Fruit fly (Drosophila melanogaster) whole organism, embryonic: ENCODE data around the gene CG10116.

Experiments used
- B-H1 ChIP-seq: fragments of 200-800 bp; sonication (Bioruptor generic); IDR thresholded peaks from 3 replicates; pipeline ENCODE4 v1.3.6; 2022; ENCODE audit warnings: missing biosample characterization, missing genetic modification characterization
- CG11456 ChIP-seq: fragments of 200-800 bp; sonication (Bioruptor generic); IDR thresholded peaks from 3 replicates; pipeline ENCODE4 v1.3.6; 2022; ENCODE audit warnings: missing biosample characterization, missing genetic modification characterization
- CG1603 ChIP-seq: fragments of 200-800 bp; sonication (Bioruptor generic); optimal IDR thresholded peaks from 2 replicates; lab custom pipeline; 2019; ENCODE audit warnings: missing biosample characterization, mild to moderate bottlenecking, missing genetic modification characterization, moderate library complexity
- CG17359 ChIP-seq: fragments of 200-800 bp; sonication (Bioruptor generic); optimal IDR thresholded peaks from 3 replicates; lab custom pipeline; 2018; ENCODE audit warnings: missing biosample characterization, mild to moderate bottlenecking, missing genetic modification characterization, moderate library complexity
- CG2889 ChIP-seq: fragments of 200-800 bp; sonication (Bioruptor generic); IDR thresholded peaks from 3 replicates; pipeline ENCODE4 v1.3.6; 2022; ENCODE audit warnings: missing biosample characterization, missing genetic modification characterization
- CG30431 ChIP-seq: fragments of 200-800 bp; sonication (Bioruptor generic); optimal IDR thresholded peaks from 2 replicates; lab custom pipeline; 2017; ENCODE audit warnings: missing biosample characterization, missing genetic modification characterization
- CG31365 ChIP-seq: fragments of 200-800 bp; sonication (Bioruptor generic); optimal IDR thresholded peaks from 2 replicates; lab custom pipeline; 2018; ENCODE audit warnings: missing biosample characterization, mild to moderate bottlenecking, missing genetic modification characterization
- CG31388 ChIP-seq: fragments of 200-800 bp; sonication (Bioruptor generic); optimal IDR thresholded peaks from 2 replicates; lab custom pipeline; 2016; ENCODE audit warnings: missing biosample characterization, missing genetic modification characterization
- CG4404 ChIP-seq: fragments of 200-800 bp; sonication (Bioruptor generic); IDR thresholded peaks from 2 replicates; pipeline ENCODE4 v1.3.6; 2022; ENCODE audit warnings: missing biosample characterization, missing genetic modification characterization
- CG7745 ChIP-seq: fragments of 200-800 bp; sonication (Bioruptor generic); optimal IDR thresholded peaks from 2 replicates; lab custom pipeline; 2018; ENCODE audit warnings: missing biosample characterization, mild to moderate bottlenecking, missing genetic modification characterization, moderate library complexity
- CG7786 ChIP-seq: fragments of 200-800 bp; sonication (Bioruptor generic); optimal IDR thresholded peaks from 2 replicates; lab custom pipeline; 2016; ENCODE audit warnings: missing biosample characterization, missing genetic modification characterization
- CG8290 ChIP-seq, 3 experiments: fragments of 200-800 bp; sonication (Bioruptor generic); optimal IDR thresholded peaks; 2 replicates each; lab custom pipeline; 2016 to 2019; ENCODE audit warnings: missing biosample characterization in 3 of 3, missing genetic modification characterization in 3 of 3, mild to moderate bottlenecking in 2 of 3, moderate library complexity in 1 of 3
- CG9215 ChIP-seq: fragments of 200-800 bp; sonication (Bioruptor generic); IDR thresholded peaks from 2 replicates; pipeline ENCODE4 v1.3.6; 2022; ENCODE audit warnings: missing biosample characterization, missing genetic modification characterization
- CTCF ChIP-seq: fragments of 200-800 bp; sonication (Bioruptor generic); optimal IDR thresholded peaks from 2 replicates; lab custom pipeline; 2017; ENCODE audit warnings: missing biosample characterization, mild to moderate bottlenecking, missing genetic modification characterization, moderate library complexity
- Dip2 ChIP-seq: fragments of 200-800 bp; sonication (Bioruptor generic); IDR thresholded peaks from 2 replicates; pipeline ENCODE4 v1.3.6; 2022; ENCODE audit warnings: missing biosample characterization, missing genetic modification characterization
- Dref ChIP-seq: fragments of 200-800 bp; sonication (Bioruptor generic); IDR thresholded peaks from 2 replicates; pipeline ENCODE4 v1.3.6; 2022; ENCODE audit warnings: missing biosample characterization, missing genetic modification characterization
- HHEX ChIP-seq: fragments of 200-800 bp; sonication (Bioruptor generic); optimal IDR thresholded peaks from 3 replicates; lab custom pipeline; 2017; ENCODE audit warnings: missing biosample characterization, mild to moderate bottlenecking, missing genetic modification characterization, missing genetic modification reagents
- HmgZ ChIP-seq: fragments of 200-800 bp; sonication (Bioruptor generic); optimal IDR thresholded peaks from 2 replicates; lab custom pipeline; 2018; ENCODE audit warnings: missing biosample characterization, mild to moderate bottlenecking, missing genetic modification characterization
- Hr51 ChIP-seq, 2 experiments: fragments of 200-800 bp; sonication (Bioruptor generic); optimal IDR thresholded peaks; 2 replicates in 1 of 2; 3 replicates in 1 of 2; lab custom pipeline; 2016 to 2018; ENCODE audit warnings: missing biosample characterization in 2 of 2, missing genetic modification characterization in 2 of 2, mild to moderate bottlenecking in 1 of 2, moderate library complexity in 1 of 2
- Neu2 ChIP-seq: fragments of 200-800 bp; sonication (Bioruptor generic); optimal IDR thresholded peaks from 3 replicates; lab custom pipeline; 2016; ENCODE audit warnings: missing biosample characterization, missing genetic modification characterization, borderline replicate concordance
- Nf-YC ChIP-seq: fragments of 200-800 bp; optimal IDR thresholded peaks from 3 replicates; lab custom pipeline; 2019; ENCODE audit warnings: missing biosample characterization, mild to moderate bottlenecking, missing genetic modification characterization, moderate library complexity
- Spps ChIP-seq: fragments of 200-800 bp; sonication (Bioruptor generic); optimal IDR thresholded peaks from 2 replicates; lab custom pipeline; 2018; ENCODE audit warnings: missing biosample characterization, mild to moderate bottlenecking, missing genetic modification characterization
- Trl ChIP-seq, 3 experiments: fragments of >200 bp in 2 of 3; fragments of 200-800 bp in 1 of 3; sonication (Bioruptor generic) in 1 of 3; optimal IDR thresholded peaks; 2 replicates in 1 of 3; 3 replicates in 2 of 3; lab custom pipeline; 2016 to 2017; ENCODE audit warnings: missing biosample characterization in 1 of 3, missing genetic modification characterization in 1 of 3
- az2 ChIP-seq: fragments of 200-800 bp; sonication (Bioruptor generic); optimal IDR thresholded peaks from 3 replicates; lab custom pipeline; 2016; ENCODE audit warnings: missing biosample characterization, missing genetic modification characterization
- bbx ChIP-seq: fragments of 200-800 bp; sonication (Bioruptor generic); IDR thresholded peaks from 2 replicates; pipeline ENCODE4 v1.3.6; 2022; ENCODE audit warnings: missing biosample characterization, missing genetic modification characterization; ENCODE audit not compliant: partially characterized antibody
- cg ChIP-seq: fragments of 200-800 bp; sonication (Bioruptor generic); optimal IDR thresholded peaks from 3 replicates; lab custom pipeline; 2019; ENCODE audit warnings: missing biosample characterization, mild to moderate bottlenecking, missing genetic modification characterization, moderate library complexity
- eyg ChIP-seq: fragments of 200-800 bp; sonication (Bioruptor generic); optimal IDR thresholded peaks from 3 replicates; lab custom pipeline; 2016; ENCODE audit warnings: missing biosample characterization, missing genetic modification characterization
- fd3F ChIP-seq: fragments of 200-800 bp; sonication (Bioruptor generic); optimal IDR thresholded peaks from 2 replicates; lab custom pipeline; 2018; ENCODE audit warnings: missing biosample characterization, mild to moderate bottlenecking, missing genetic modification characterization, moderate library complexity
- gfzf ChIP-seq: fragments of 200-800 bp; sonication (Bioruptor generic); optimal IDR thresholded peaks from 2 replicates; lab custom pipeline; 2016; ENCODE audit warnings: missing biosample characterization, mild to moderate bottlenecking, missing genetic modification characterization, moderate library complexity
- hkb ChIP-seq, 2 experiments: fragments of 200-800 bp in 1 of 2; fragments of >200 bp in 1 of 2; sonication (Bioruptor generic) in 1 of 2; IDR thresholded peaks in 1 of 2; optimal IDR thresholded peaks in 1 of 2; 2 replicates each; pipeline versions ENCODE4 v1.3.6 to Lab custom; 2017 to 2022; ENCODE audit warnings: missing biosample characterization in 1 of 2, missing genetic modification characterization in 1 of 2
- lab ChIP-seq: fragments of 200-800 bp; sonication (Bioruptor generic); optimal IDR thresholded peaks from 3 replicates; lab custom pipeline; 2017; ENCODE audit warnings: missing biosample characterization, missing genetic modification characterization, mild to moderate bottlenecking, moderate library complexity, missing genetic modification reagents
- mam ChIP-seq: fragments of 200-800 bp; sonication (Bioruptor generic); optimal IDR thresholded peaks from 3 replicates; lab custom pipeline; 2016; ENCODE audit warnings: missing biosample characterization, missing genetic modification characterization
- mirr ChIP-seq: fragments of 200-800 bp; sonication (Bioruptor generic); optimal IDR thresholded peaks from 3 replicates; lab custom pipeline; 2018; ENCODE audit warnings: missing biosample characterization, mild to moderate bottlenecking, missing genetic modification characterization
- nmo ChIP-seq: fragments of 200-800 bp; sonication (Bioruptor generic); optimal IDR thresholded peaks from 2 replicates; lab custom pipeline; 2018; ENCODE audit warnings: missing biosample characterization, mild to moderate bottlenecking, missing genetic modification characterization, moderate library complexity
- oc ChIP-seq: fragments of 200-800 bp; sonication (Bioruptor generic); optimal IDR thresholded peaks from 2 replicates; lab custom pipeline; 2018; ENCODE audit warnings: missing biosample characterization, mild to moderate bottlenecking, missing genetic modification characterization, moderate library complexity
- org-1 ChIP-seq: fragments of 200-800 bp; sonication (Bioruptor generic); optimal IDR thresholded peaks from 2 replicates; lab custom pipeline; 2017; ENCODE audit warnings: missing biosample characterization, missing genetic modification characterization
- pum ChIP-seq: fragments of 200-800 bp; sonication (Bioruptor generic); optimal IDR thresholded peaks from 2 replicates; lab custom pipeline; 2016; ENCODE audit warnings: missing biosample characterization, missing genetic modification characterization
- ranshi ChIP-seq: fragments of 200-800 bp; sonication (Bioruptor generic); IDR thresholded peaks from 2 replicates; pipeline ENCODE4 v1.3.6; 2022; ENCODE audit warnings: missing biosample characterization, missing genetic modification characterization
- sens-2 ChIP-seq: fragments of 200-800 bp; sonication (Bioruptor generic); IDR thresholded peaks from 2 replicates; pipeline ENCODE4 v1.3.6; 2022; ENCODE audit warnings: missing biosample characterization, missing genetic modification characterization
- slbo ChIP-seq: fragments of 200-800 bp; sonication (Bioruptor generic); IDR thresholded peaks from 2 replicates; pipeline ENCODE4 v1.3.6; 2022; ENCODE audit warnings: missing biosample characterization, missing genetic modification characterization
- slp2 ChIP-seq: fragments of 200-800 bp; sonication (Bioruptor generic); optimal IDR thresholded peaks from 2 replicates; lab custom pipeline; 2016; ENCODE audit warnings: missing biosample characterization, missing genetic modification characterization
- sna ChIP-seq: fragments of 200-800 bp; sonication (Bioruptor generic); IDR thresholded peaks from 2 replicates; pipeline ENCODE4 v1.3.6; 2022; ENCODE audit warnings: missing biosample characterization, missing genetic modification characterization; ENCODE audit not compliant: partially characterized antibody
- sqz ChIP-seq: fragments of 200-800 bp; sonication (Bioruptor generic); optimal IDR thresholded peaks from 3 replicates; lab custom pipeline; 2018; ENCODE audit warnings: missing biosample characterization, mild to moderate bottlenecking, missing genetic modification characterization
- sr ChIP-seq: fragments of 200-800 bp; sonication (Bioruptor generic); IDR thresholded peaks from 3 replicates; pipeline ENCODE4 v1.3.6; 2022; ENCODE audit warnings: missing biosample characterization, missing genetic modification characterization
- sug ChIP-seq: fragments of 200-800 bp; optimal IDR thresholded peaks from 2 replicates; lab custom pipeline; 2019; ENCODE audit warnings: missing biosample characterization, mild to moderate bottlenecking, missing genetic modification characterization, moderate library complexity
- vfl ChIP-seq: fragments of 200-800 bp; sonication (Bioruptor generic); optimal IDR thresholded peaks from 2 replicates; lab custom pipeline; 2016; ENCODE audit warnings: missing biosample characterization, missing genetic modification characterization
- wdn ChIP-seq: fragments of 200-800 bp; sonication (Bioruptor generic); IDR thresholded peaks from 2 replicates; pipeline ENCODE4 v1.3.6; 2022; ENCODE audit warnings: missing biosample characterization, missing genetic modification characterization
- zfh1 ChIP-seq: fragments of 200-800 bp; sonication (Bioruptor generic); IDR thresholded peaks from 3 replicates; pipeline ENCODE4 v1.3.6; 2022; ENCODE audit warnings: missing biosample characterization, missing genetic modification characterization

Gene CG10116

dm6 chr3L:13478339-13479203 lies 21.5 kb upstream of the CG10116 start (continued):
- TF ChIP-seq Nf-YC (tag; lab: Kevin White, UChicago) (no peak), CG4404 (GFP tag; lab: Robert Waterston, UW) (no peak), CG31388 (GFP tag; lab: Kevin White, UChicago) (no peak), HHEX (GFP tag; lab: Kevin White, UChicago) (no peak), fd3F (GFP tag; lab: Kevin White, UChicago) (peak; percentile 7), sens-2 (0 out of 2 replicates have a peak, but pooled peaks have one; percentile 6), Spps (no peak), CG2889 (GFP tag; lab: Robert Waterston, UW) (no peak), sna (GFP tag; lab: Robert Waterston, UW) (no peak), HmgZ (tag; lab: Kevin White, UChicago) (no peak), CG30431 (GFP tag; lab: Kevin White, UChicago) (no peak), CG7745 (tag; lab: Kevin White, UChicago) (no peak), Hr51 (GFP tag; optimal IDR thresholded peaks at IDR 0.05; lab: Kevin White, UChicago) (peak in 1 of 2 experiments; percentile 45), gfzf (GFP tag; lab: Kevin White, UChicago) (no peak), slbo (GFP tag; lab: Robert Waterston, UW) (peak; percentile 67), B-H1 (GFP tag; lab: Robert Waterston, UW) (no peak), CG11456 (no peak), CG31365 (tag; lab: Kevin White, UChicago) (no peak), Dref (no peak), oc (tag; lab: Kevin White, UChicago) (no peak), mam (peak; percentile 37), slp2 (GFP tag; lab: Kevin White, UChicago) (no peak), ranshi (no peak), cg (GFP tag; lab: Kevin White, UChicago) (no peak), zfh1 (GFP tag; lab: Robert Waterston, UW) (no peak), vfl (no peak), CG1603 (tag; lab: Kevin White, UChicago) (peak; percentile 16), lab (GFP tag; lab: Kevin White, UChicago) (peak; percentile 31), hkb (optimal IDR thresholded peaks at IDR 0.05; lab: Kevin White, UChicago) (no peak), hkb (GFP tag; IDR thresholded peaks at IDR 0.05; lab: Robert Waterston, UW) (no peak), CG7786 (no peak), Dip2 (no peak), mirr (GFP tag; lab: Kevin White, UChicago) (peak; percentile 11), nmo (peak; percentile 4), pum (GFP tag; lab: Kevin White, UChicago) (no peak), CTCF (GFP tag; lab: Kevin White, UChicago) (no peak), sqz (no peak), CG9215 (GFP tag; lab: Robert Waterston, UW) (no peak), org-1 (GFP tag; lab: Kevin White, UChicago) (no peak), sr (GFP tag; lab: Robert Waterston, UW) (0 out of 3 replicates have a peak, but pooled peaks have one; percentile 37), az2 (peak; percentile 4), sug (tag; lab: Kevin White, UChicago) (no peak), CG17359 (tag; lab: Kevin White, UChicago) (no peak), Neu2 (GFP tag; lab: Kevin White, UChicago) (no peak), wdn (GFP tag; lab: Robert Waterston, UW) (0 out of 2 replicates have a peak, but pooled peaks have one; percentile 9), Trl (optimal IDR thresholded peaks at IDR 0.05; lab: Kevin White, UChicago) (no peak), Trl (GFP tag; optimal IDR thresholded peaks at IDR 0.05; lab: Kevin White, UChicago) (no peak), CG8290 (GFP tag; optimal IDR thresholded peaks at IDR 0.05; lab: Kevin White, UChicago) (no peak), CG8290 (tag; optimal IDR thresholded peaks at IDR 0.05; lab: Kevin White, UChicago) (peak in 1 of 2 experiments; percentile 58), bbx (GFP tag; lab: Robert Waterston, UW) (no peak), eyg (GFP tag; lab: Kevin White, UChicago) (no peak)
